Fruit fly (Drosophila melanogaster) whole organism, embryonic: ENCODE measurements around the gene STUB1.

Source experiments
- Aef1 ChIP-seq: fragments of 200-800 bp; sonication (Bioruptor generic); IDR thresholded peaks from 3 replicates; pipeline ENCODE4 v1.3.6; 2022; ENCODE audit warnings: missing biosample characterization, missing genetic modification characterization
- Atf6 ChIP-seq: fragments of 200-800 bp; sonication (Bioruptor generic); IDR thresholded peaks from 2 replicates; pipeline ENCODE4 v1.3.6; 2022; ENCODE audit warnings: missing biosample characterization, missing genetic modification characterization
- CG10366 ChIP-seq: fragments of 200-800 bp; sonication (Bioruptor generic); IDR thresholded peaks from 2 replicates; pipeline ENCODE4 v1.3.6; 2022; ENCODE audit warnings: missing biosample characterization, missing genetic modification characterization
- CG10565 ChIP-seq: fragments of 200-800 bp; sonication (Bioruptor generic); optimal IDR thresholded peaks from 3 replicates; lab custom pipeline; 2016; ENCODE audit warnings: missing biosample characterization, mild to moderate bottlenecking, missing genetic modification characterization
- CG11504 ChIP-seq: fragments of 200-800 bp; sonication (Bioruptor generic); optimal IDR thresholded peaks from 3 replicates; lab custom pipeline; 2019; ENCODE audit warnings: missing biosample characterization, mild to moderate bottlenecking, missing genetic modification characterization, moderate library complexity
- CG12155 ChIP-seq: fragments of 200-800 bp; sonication (Bioruptor generic); optimal IDR thresholded peaks from 3 replicates; lab custom pipeline; 2016; ENCODE audit warnings: missing biosample characterization, missing genetic modification characterization
- CG12219 ChIP-seq: fragments of 200-800 bp; sonication (Bioruptor generic); optimal IDR thresholded peaks from 3 replicates; lab custom pipeline; 2018; ENCODE audit warnings: missing biosample characterization, mild to moderate bottlenecking, missing genetic modification characterization
- CG12769 ChIP-seq: fragments of 200-800 bp; sonication (Bioruptor generic); optimal IDR thresholded peaks from 2 replicates; lab custom pipeline; 2019; ENCODE audit warnings: missing biosample characterization, mild to moderate bottlenecking, missing genetic modification characterization, moderate library complexity
- CG12942 ChIP-seq: fragments of 200-800 bp; sonication (Bioruptor generic); optimal IDR thresholded peaks from 3 replicates; lab custom pipeline; 2016; ENCODE audit warnings: missing biosample characterization, missing genetic modification characterization
- CG13775 ChIP-seq: fragments of 200-800 bp; sonication (Bioruptor generic); optimal IDR thresholded peaks from 3 replicates; lab custom pipeline; 2017; ENCODE audit warnings: missing biosample characterization, mild to moderate bottlenecking, missing genetic modification characterization
- CG1603 ChIP-seq: fragments of 200-800 bp; sonication (Bioruptor generic); optimal IDR thresholded peaks from 2 replicates; lab custom pipeline; 2019; ENCODE audit warnings: missing biosample characterization, mild to moderate bottlenecking, missing genetic modification characterization, moderate library complexity
- CG18476 ChIP-seq: fragments of 200-800 bp; sonication (Bioruptor generic); optimal IDR thresholded peaks from 2 replicates; lab custom pipeline; 2016; ENCODE audit warnings: missing biosample characterization, mild to moderate bottlenecking, missing genetic modification characterization
- CG18599 ChIP-seq: fragments of 200-800 bp; sonication (Bioruptor generic); optimal IDR thresholded peaks from 3 replicates; lab custom pipeline; 2017; ENCODE audit warnings: missing biosample characterization, missing genetic modification characterization, mild to moderate bottlenecking, moderate library complexity, missing genetic modification reagents
- CG31224 ChIP-seq: fragments of 200-800 bp; sonication (Bioruptor generic); IDR thresholded peaks from 2 replicates; pipeline ENCODE4 v1.3.6; 2022; ENCODE audit warnings: missing biosample characterization, missing genetic modification characterization
- CG3407 ChIP-seq: fragments of 200-800 bp; sonication (Bioruptor generic); optimal IDR thresholded peaks from 2 replicates; lab custom pipeline; 2018; ENCODE audit warnings: missing biosample characterization, mild to moderate bottlenecking, missing genetic modification characterization
- CG34376 ChIP-seq: fragments of 200-800 bp; sonication (Bioruptor generic); optimal IDR thresholded peaks from 2 replicates; lab custom pipeline; 2018; ENCODE audit warnings: missing biosample characterization, mild to moderate bottlenecking, missing genetic modification characterization
- CG3838 ChIP-seq: fragments of 200-800 bp; sonication (Bioruptor generic); optimal IDR thresholded peaks from 3 replicates; lab custom pipeline; 2016; ENCODE audit warnings: missing biosample characterization, missing genetic modification characterization
- CG4854 ChIP-seq: fragments of 200-800 bp; sonication (Bioruptor generic); optimal IDR thresholded peaks from 2 replicates; lab custom pipeline; 2016; ENCODE audit warnings: missing biosample characterization, missing genetic modification characterization, inconsistent platforms
- CG8388 ChIP-seq: fragments of 200-800 bp; sonication (Bioruptor generic); optimal IDR thresholded peaks from 2 replicates; lab custom pipeline; 2019; ENCODE audit warnings: missing biosample characterization, mild to moderate bottlenecking, missing genetic modification characterization, moderate library complexity
- CG8478 ChIP-seq: fragments of >200 bp; optimal IDR thresholded peaks from 2 replicates; lab custom pipeline; 2018
- CG9215 ChIP-seq: fragments of 200-800 bp; sonication (Bioruptor generic); IDR thresholded peaks from 2 replicates; pipeline ENCODE4 v1.3.6; 2022; ENCODE audit warnings: missing biosample characterization, missing genetic modification characterization
- CG9797 ChIP-seq: fragments of 200-800 bp; sonication (Bioruptor generic); optimal IDR thresholded peaks from 3 replicates; lab custom pipeline; 2018; ENCODE audit warnings: missing biosample characterization, mild to moderate bottlenecking, missing genetic modification characterization
- HLHmδ ChIP-seq: fragments of 200-800 bp; sonication (Bioruptor generic); optimal IDR thresholded peaks from 2 replicates; lab custom pipeline; 2018; ENCODE audit warnings: missing biosample characterization, mild to moderate bottlenecking, missing genetic modification characterization, moderate library complexity
- Hmx ChIP-seq: fragments of 200-800 bp; sonication (Bioruptor generic); optimal IDR thresholded peaks from 2 replicates; lab custom pipeline; 2016; ENCODE audit warnings: missing biosample characterization, missing genetic modification characterization
- Med ChIP-seq: fragments of 200-800 bp; sonication (Bioruptor generic); peaks from one replicate; lab custom pipeline; 2016; ENCODE audit warnings: missing biosample characterization, missing genetic modification characterization, mild to moderate bottlenecking, inconsistent platforms, moderate library complexity
- Opbp ChIP-seq: fragments of 200-800 bp; sonication (Bioruptor generic); IDR thresholded peaks from 3 replicates; pipeline ENCODE4 v1.3.6; 2022; ENCODE audit warnings: missing biosample characterization, missing genetic modification characterization; ENCODE audit not compliant: partially characterized antibody
- Poxn ChIP-seq: fragments of 200-800 bp; sonication (Bioruptor generic); IDR thresholded peaks from 2 replicates; pipeline ENCODE4 v1.3.6; 2022; ENCODE audit warnings: missing biosample characterization, missing genetic modification characterization
- Rx ChIP-seq: fragments of 200-800 bp; sonication (Bioruptor generic); IDR thresholded peaks from 2 replicates; pipeline ENCODE4 v1.3.6; 2022; ENCODE audit warnings: missing biosample characterization, missing genetic modification characterization
- Spps ChIP-seq: fragments of 200-800 bp; sonication (Bioruptor generic); optimal IDR thresholded peaks from 2 replicates; lab custom pipeline; 2018; ENCODE audit warnings: missing biosample characterization, mild to moderate bottlenecking, missing genetic modification characterization
- Xbp1 ChIP-seq: fragments of 200-800 bp; sonication (Bioruptor generic); optimal IDR thresholded peaks from 3 replicates; lab custom pipeline; 2016; ENCODE audit warnings: missing biosample characterization, mild to moderate bottlenecking, missing genetic modification characterization
- ab ChIP-seq: fragments of 200-800 bp; sonication (Bioruptor generic); optimal IDR thresholded peaks from 2 replicates; lab custom pipeline; 2016; ENCODE audit warnings: missing biosample characterization, missing genetic modification characterization
- abd-A ChIP-seq: fragments of 200-800 bp; sonication (Bioruptor generic); optimal IDR thresholded peaks from 3 replicates; lab custom pipeline; 2019; ENCODE audit warnings: missing biosample characterization, mild to moderate bottlenecking, missing genetic modification characterization, moderate library complexity
- al ChIP-seq: fragments of 200-800 bp; sonication (Bioruptor generic); IDR thresholded peaks from 2 replicates; pipeline ENCODE4 v1.3.6; 2022; ENCODE audit warnings: missing biosample characterization, missing genetic modification characterization
- az2 ChIP-seq: fragments of 200-800 bp; sonication (Bioruptor generic); optimal IDR thresholded peaks from 3 replicates; lab custom pipeline; 2016; ENCODE audit warnings: missing biosample characterization, missing genetic modification characterization
- chinmo ChIP-seq: fragments of 200-800 bp; sonication (Bioruptor generic); IDR thresholded peaks from 4 replicates; pipeline ENCODE4 v1.3.6; 2022; ENCODE audit warnings: missing biosample characterization, missing genetic modification characterization; ENCODE audit not compliant: partially characterized antibody
- crol ChIP-seq: fragments of 200-800 bp; sonication (Bioruptor generic); IDR thresholded peaks from 2 replicates; pipeline ENCODE4 v1.3.6; 2022; ENCODE audit warnings: missing biosample characterization, missing genetic modification characterization
- cwo ChIP-seq: fragments of 200-800 bp; sonication (Bioruptor generic); optimal IDR thresholded peaks from 3 replicates; lab custom pipeline; 2017; ENCODE audit warnings: missing biosample characterization, missing genetic modification characterization, mild to moderate bottlenecking, moderate library complexity, missing genetic modification reagents
- danr ChIP-seq: fragments of 200-800 bp; sonication (Bioruptor generic); IDR thresholded peaks from 2 replicates; pipeline ENCODE4 v1.3.6; 2022; ENCODE audit warnings: missing biosample characterization, missing genetic modification characterization
- fd102C ChIP-seq: fragments of 200-800 bp; sonication (Bioruptor generic); optimal IDR thresholded peaks from 2 replicates; lab custom pipeline; 2018; ENCODE audit warnings: missing biosample characterization, mild to moderate bottlenecking, missing genetic modification characterization, moderate library complexity
- fd3F ChIP-seq: fragments of 200-800 bp; sonication (Bioruptor generic); optimal IDR thresholded peaks from 2 replicates; lab custom pipeline; 2018; ENCODE audit warnings: missing biosample characterization, mild to moderate bottlenecking, missing genetic modification characterization, moderate library complexity
- lmd ChIP-seq: fragments of 200-800 bp; sonication (Bioruptor generic); IDR thresholded peaks from 2 replicates; pipeline ENCODE4 v1.3.6; 2022; ENCODE audit warnings: missing biosample characterization, missing genetic modification characterization
- mam ChIP-seq: fragments of 200-800 bp; sonication (Bioruptor generic); optimal IDR thresholded peaks from 3 replicates; lab custom pipeline; 2016; ENCODE audit warnings: missing biosample characterization, missing genetic modification characterization
- pb ChIP-seq: fragments of 200-800 bp; sonication (Bioruptor generic); optimal IDR thresholded peaks from 3 replicates; lab custom pipeline; 2016; ENCODE audit warnings: missing biosample characterization, missing genetic modification characterization
- pnt ChIP-seq: fragments of 200-800 bp; sonication (Bioruptor generic); optimal IDR thresholded peaks from 3 replicates; lab custom pipeline; 2016; ENCODE audit warnings: missing biosample characterization, missing genetic modification characterization
- psq ChIP-seq: fragments of 200-800 bp; sonication (Bioruptor generic); optimal IDR thresholded peaks from 2 replicates; lab custom pipeline; 2017; ENCODE audit warnings: missing biosample characterization, missing genetic modification characterization
- ranshi ChIP-seq: fragments of 200-800 bp; sonication (Bioruptor generic); IDR thresholded peaks from 2 replicates; pipeline ENCODE4 v1.3.6; 2022; ENCODE audit warnings: missing biosample characterization, missing genetic modification characterization
- ro ChIP-seq: fragments of 200-800 bp; sonication (Bioruptor generic); IDR thresholded peaks from 2 replicates; pipeline ENCODE4 v1.3.6; 2022; ENCODE audit warnings: missing biosample characterization, missing genetic modification characterization
- schlank ChIP-seq: fragments of 200-800 bp; sonication (Bioruptor generic); optimal IDR thresholded peaks from 2 replicates; lab custom pipeline; 2018; ENCODE audit warnings: missing biosample characterization, mild to moderate bottlenecking, missing genetic modification characterization
- tio ChIP-seq: fragments of 200-800 bp; sonication (Bioruptor generic); optimal IDR thresholded peaks from 2 replicates; lab custom pipeline; 2017; ENCODE audit warnings: missing biosample characterization, missing genetic modification characterization, inconsistent platforms
- unc-4 ChIP-seq: fragments of 200-800 bp; sonication (Bioruptor generic); IDR thresholded peaks from 2 replicates; pipeline ENCODE4 v1.3.6; 2022; ENCODE audit warnings: missing biosample characterization, missing genetic modification characterization; ENCODE audit not compliant: partially characterized antibody
- zen ChIP-seq: fragments of 200-800 bp; sonication (Bioruptor generic); optimal IDR thresholded peaks from 3 replicates; lab custom pipeline; 2018; ENCODE audit warnings: missing biosample characterization, mild to moderate bottlenecking, missing genetic modification characterization, moderate library complexity
- zfh1 ChIP-seq: fragments of 200-800 bp; sonication (Bioruptor generic); IDR thresholded peaks from 3 replicates; pipeline ENCODE4 v1.3.6; 2022; ENCODE audit warnings: missing biosample characterization, missing genetic modification characterization

The STUB1 gene

DNA sequence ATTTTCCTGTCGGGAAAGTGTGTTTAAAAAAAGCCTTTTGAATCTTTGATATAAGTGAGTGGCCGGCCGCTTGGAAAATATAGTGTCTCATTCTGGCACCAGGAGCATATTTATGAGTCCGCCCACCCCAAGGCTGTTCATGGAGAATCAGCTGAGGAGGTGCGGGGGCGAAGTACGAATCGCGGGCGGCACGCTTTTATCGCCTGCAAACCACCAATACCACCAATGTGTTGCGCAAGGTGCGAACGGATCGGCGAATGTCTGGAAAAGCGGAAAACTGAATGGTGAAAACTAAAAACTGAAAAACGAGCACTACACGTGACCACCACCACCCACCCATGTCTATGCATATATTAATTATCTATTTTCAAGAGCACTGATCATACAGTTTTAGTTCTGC lies 31.6 kb downstream of the STUB1 start (continued):
- TF ChIP-seq CG4854 (GFP tag; lab: Kevin White, UChicago) (no peak), CG12942 (no peak), zfh1 (GFP tag; lab: Robert Waterston, UW) (0 out of 3 replicates have a peak, but pooled peaks have one; percentile 18), HLHmδ (no peak), abd-A (tag; lab: Kevin White, UChicago) (peak; percentile 13), unc-4 (GFP tag; lab: Robert Waterston, UW) (no peak), CG9797 (no peak), az2 (no peak), CG12155 (no peak), Hmx (GFP tag; lab: Kevin White, UChicago) (no peak), ab (GFP tag; lab: Kevin White, UChicago) (no peak), CG12769 (tag; lab: Kevin White, UChicago) (peak; percentile 76), schlank (tag; lab: Kevin White, UChicago) (no peak), tio (GFP tag; lab: Kevin White, UChicago) (no peak), fd3F (no peak), mam (no peak), ranshi (GFP tag; lab: Robert Waterston, UW) (no peak), crol (GFP tag; lab: Robert Waterston, UW) (peak; percentile 65; the same call in 1 of the 2 replicates), CG8388 (GFP tag; lab: Kevin White, UChicago) (no peak), al (GFP tag; lab: Robert Waterston, UW) (no peak), CG13775 (no peak), Med (peak; percentile 39), cwo (peak; percentile 96), Aef1 (GFP tag; lab: Robert Waterston, UW) (no peak), Spps (no peak), psq (no peak), danr (GFP tag; lab: Robert Waterston, UW) (no peak), CG9215 (no peak), CG12219 (GFP tag; lab: Kevin White, UChicago) (no peak), CG18476 (GFP tag; lab: Kevin White, UChicago) (no peak), CG11504 (tag; lab: Kevin White, UChicago) (no peak), CG1603 (tag; lab: Kevin White, UChicago) (no peak), CG3407 (no peak), Rx (GFP tag; lab: Robert Waterston, UW) (no peak), fd102C (GFP tag; lab: Kevin White, UChicago) (no peak), CG10366 (GFP tag; lab: Robert Waterston, UW) (no peak), pb (no peak), zen (tag; lab: Kevin White, UChicago) (no peak), Poxn (GFP tag; lab: Robert Waterston, UW) (no peak), CG8478 (lab: Kevin White, UChicago) (no peak), CG10565 (GFP tag; lab: Kevin White, UChicago) (no peak), chinmo (GFP tag; lab: Robert Waterston, UW) (0 out of 4 replicates have a peak, but pooled peaks have one; percentile 36), CG3838 (GFP tag; lab: Kevin White, UChicago) (no peak), Opbp (GFP tag; lab: Robert Waterston, UW) (no peak), lmd (no peak), Atf6 (GFP tag; lab: Robert Waterston, UW) (no peak), CG18599 (GFP tag; lab: Kevin White, UChicago) (no peak), pnt (no peak), Xbp1 (no peak), CG31224 (GFP tag; lab: Robert Waterston, UW) (no peak), CG34376 (GFP tag; lab: Kevin White, UChicago) (no peak), ro (GFP tag; lab: Robert Waterston, UW) (no peak)
